Fruit fly (Drosophila melanogaster): ENCODE results near the gene CG5556.
A peak's percentile ranks its signal among the peaks of the same experiment; 100 is the strongest.

The CG5556 gene

dm6 chr2L:1393611-1394010 lies 40.9 kb upstream of the CG5556 start:
- TF ChIP-seq CG2712 (tag; optimal IDR thresholded peaks at IDR 0.05): peak; percentile 24
- TF ChIP-seq Xrp1 (GFP tag; IDR thresholded peaks at IDR 0.05): 0 out of 2 replicates have a peak, but pooled peaks have one; percentile 27
- TF ChIP-seq CG11504 (tag; optimal IDR thresholded peaks at IDR 0.05): peak; percentile 37
- TF ChIP-seq CG9437 (GFP tag; optimal IDR thresholded peaks at IDR 0.05): no peak
- TF ChIP-seq esg (GFP tag; conservative IDR thresholded peaks at IDR 0.05): 0 out of 2 replicates have a peak, but pooled peaks have one; percentile 6
- 0 out of 3 replicates have a peak, but pooled peaks have one; percentile 53 for TF ChIP-seq ci (GFP tag; IDR thresholded peaks at IDR 0.05)
- peak; percentile 40 for TF ChIP-seq dmrt99B (tag; optimal IDR thresholded peaks at IDR 0.05)
- 0 out of 3 replicates have a peak, but pooled peaks have one; percentile 13 for TF ChIP-seq row (GFP tag; IDR thresholded peaks at IDR 0.05)
- peak; percentile 18 for TF ChIP-seq tin (GFP tag; optimal IDR thresholded peaks at IDR 0.05)
- TF ChIP-seq CG12391 (tag; optimal IDR thresholded peaks at IDR 0.05): peak; percentile 1
- TF ChIP-seq CoRest (tag; optimal IDR thresholded peaks at IDR 0.05): peak; percentile 17
- TF ChIP-seq Gug (GFP tag; IDR thresholded peaks at IDR 0.05): no peak
- TF ChIP-seq Oli (tag; optimal IDR thresholded peaks at IDR 0.05): peak; percentile 5
- TF ChIP-seq Sry-β (GFP tag; optimal IDR thresholded peaks at IDR 0.05): no peak
- TF ChIP-seq CG3726 (GFP tag; IDR thresholded peaks at IDR 0.05): no peak
- TF ChIP-seq phol (tag; optimal IDR thresholded peaks at IDR 0.05): peak; percentile 9
- peak; percentile 2 for TF ChIP-seq CG7839 (tag; optimal IDR thresholded peaks at IDR 0.05)
- peak in 1 of 2 experiments; percentile 12 for TF ChIP-seq Hr51 (GFP tag; optimal IDR thresholded peaks at IDR 0.05)
- TF ChIP-seq Drgx (GFP tag; IDR thresholded peaks at IDR 0.05): 0 out of 2 replicates have a peak, but pooled peaks have one; percentile 26
- TF ChIP-seq CG30403 (GFP tag; optimal IDR thresholded peaks at IDR 0.05): peak; percentile 30
- TF ChIP-seq CG1602 (GFP tag; optimal IDR thresholded peaks at IDR 0.05): no peak
- no peak for TF ChIP-seq prd (optimal IDR thresholded peaks at IDR 0.05)
- TF ChIP-seq prd (GFP tag; IDR thresholded peaks at IDR 0.05): peak; percentile 6; the same call in 1 of the 3 replicates
- no peak for TF ChIP-seq E2f2 (GFP tag; IDR thresholded peaks at IDR 0.05)
- TF ChIP-seq CG18011 (GFP tag; optimal IDR thresholded peaks at IDR 0.05): no peak
- no peak for TF ChIP-seq sug (tag; optimal IDR thresholded peaks at IDR 0.05)
- no peak for TF ChIP-seq Max (GFP tag; optimal IDR thresholded peaks at IDR 0.05)
- no peak for TF ChIP-seq Meics (GFP tag; optimal IDR thresholded peaks at IDR 0.05)
- peak; percentile 20 for TF ChIP-seq Blimp-1 (GFP tag; optimal IDR thresholded peaks at IDR 0.05)
- 0 out of 3 replicates have a peak, but pooled peaks have one; percentile 24 for TF ChIP-seq dysf (GFP tag; IDR thresholded peaks at IDR 0.05)
- peak; percentile 26; the same call in 1 of the 2 replicates for TF ChIP-seq E2f1 (GFP tag; IDR thresholded peaks at IDR 0.05)
- peak; percentile 28 for TF ChIP-seq Sox102F (GFP tag; optimal IDR thresholded peaks at IDR 0.05)
- peak; percentile 57 for TF ChIP-seq Med (GFP tag)
- TF ChIP-seq az2 (GFP tag; optimal IDR thresholded peaks at IDR 0.05): peak; percentile 13
- no peak for TF ChIP-seq CG4360 (GFP tag; IDR thresholded peaks at IDR 0.05)
- TF ChIP-seq usp (GFP tag; optimal IDR thresholded peaks at IDR 0.05): no peak
- peak in 1 of 2 experiments; percentile 41 for TF ChIP-seq bsh (GFP tag; optimal IDR thresholded peaks at IDR 0.05)
- peak; percentile 36 for TF ChIP-seq CG1603 (tag; optimal IDR thresholded peaks at IDR 0.05)
- TF ChIP-seq CkIIα-i1 (GFP tag; IDR thresholded peaks at IDR 0.05): no peak
- TF ChIP-seq sens (GFP tag): peak; percentile 10
- TF ChIP-seq jing (GFP tag; optimal IDR thresholded peaks at IDR 0.05): no peak
- peak; percentile 17 for TF ChIP-seq nmo (GFP tag; optimal IDR thresholded peaks at IDR 0.05)
- peak; percentile 14 for TF ChIP-seq CG8388 (GFP tag; optimal IDR thresholded peaks at IDR 0.05)
- peak; percentile 28 for TF ChIP-seq CG10979 (tag; optimal IDR thresholded peaks at IDR 0.05)
- peak; percentile 88 for TF ChIP-seq Ets65A (GFP tag)
- peak; percentile 31; the same call in 1 of the 2 replicates for TF ChIP-seq CG31441 (GFP tag; IDR thresholded peaks at IDR 0.05)
- 0 out of 2 replicates have a peak, but pooled peaks have one; percentile 38 for TF ChIP-seq vvl (GFP tag; IDR thresholded peaks at IDR 0.05)
- TF ChIP-seq dpn (GFP tag; optimal IDR thresholded peaks at IDR 0.05): peak in 1 of 2 experiments; percentile 10
- peak; percentile 10 for TF ChIP-seq dmrt11E (tag; optimal IDR thresholded peaks at IDR 0.05)
- peak; percentile 6 for TF ChIP-seq CG18262 (tag; optimal IDR thresholded peaks at IDR 0.05)

Data from whole organism, embryonic.